Worm (Caenorhabditis elegans): ENCODE measurements around the gene flp-1.

DNA sequence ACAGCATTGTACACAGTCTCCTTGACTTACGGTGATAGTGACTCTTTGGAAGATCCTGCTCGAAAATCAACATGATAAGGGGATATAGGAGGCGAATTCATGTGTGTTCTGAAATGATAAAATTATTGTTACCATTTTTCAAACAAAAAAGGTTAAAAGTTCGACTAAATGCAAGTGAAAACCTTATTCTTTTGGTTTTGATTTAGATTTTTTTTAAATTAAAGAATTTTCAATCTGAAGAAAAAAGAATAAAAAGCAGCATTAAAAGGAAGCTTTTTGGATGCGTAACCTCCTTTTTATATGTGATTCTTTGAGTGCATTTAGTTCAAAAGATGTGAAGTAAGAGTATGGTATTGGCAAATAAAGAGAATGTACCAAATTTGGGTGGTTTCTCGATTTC, 9.1 kb upstream of the flp-1 start, which contains the start of gene delm-1:
- TF ChIP-seq B0035.1 (tag; optimal IDR thresholded peaks at IDR 0.05) (no peak), Y95B8A.8 (GFP tag; IDR thresholded peaks at IDR 0.05) (no peak), snpc-4 (GFP tag; optimal IDR thresholded peaks at IDR 0.05) (no peak), snpc-4 (tag; optimal IDR thresholded peaks at IDR 0.05) (no peak), attf-6 (GFP tag; IDR thresholded peaks at IDR 0.05) (no peak), ceh-100 (GFP tag; IDR thresholded peaks at IDR 0.05) (no peak), madf-6 (GFP tag; IDR thresholded peaks at IDR 0.05) (no peak), ceh-91 (GFP tag; IDR thresholded peaks at IDR 0.05) (no peak), dpl-1 (GFP tag; optimal IDR thresholded peaks at IDR 0.05) (no peak), ceh-79 (tag; optimal IDR thresholded peaks at IDR 0.05) (no peak)
